Worm (Caenorhabditis elegans) whole organism, L4 larva: ENCODE measurements around the gene ttr-32.

Source experiments
- T20F7.1 ChIP-seq: fragments of 200-800 bp; sonication (Bioruptor generic); optimal IDR thresholded peaks from 2 replicates; lab custom pipeline; 2018; ENCODE audit warnings: mild to moderate bottlenecking, missing genetic modification characterization, missing compliant biosample characterization
- egl-27 ChIP-seq: sonication (generic microtip); optimal IDR thresholded peaks from 3 replicates; lab custom pipeline; 2017; ENCODE audit warnings: missing biosample characterization, missing genetic modification reagents, missing genetic modification characterization
- fkh-10 ChIP-seq: fragments of 150-350 bp; optimal IDR thresholded peaks from 2 replicates; lab custom pipeline; 2014; ENCODE audit warnings: missing biosample characterization, missing genetic modification reagents, missing genetic modification characterization
- fos-1 ChIP-seq: fragments of 150-350 bp; optimal IDR thresholded peaks from 2 replicates; lab custom pipeline; 2014; ENCODE audit warnings: missing biosample characterization, missing genetic modification characterization
- hlh-11 ChIP-seq: fragments of 200-800 bp; sonication (Bioruptor generic); optimal IDR thresholded peaks from 2 replicates; lab custom pipeline; 2018; ENCODE audit warnings: mild to moderate bottlenecking, missing genetic modification characterization, missing compliant biosample characterization
- lsy-2 ChIP-seq, 2 experiments: fragments of 150-350 bp in 1 of 2; sonication (generic microtip) in 1 of 2; optimal IDR thresholded peaks; 2 replicates each; lab custom pipeline; 2014 to 2017; ENCODE audit warnings: missing biosample characterization in 2 of 2, missing genetic modification characterization in 2 of 2
- unc-39 ChIP-seq: sonication (generic microtip); optimal IDR thresholded peaks from 2 replicates; lab custom pipeline; 2017; ENCODE audit warnings: missing biosample characterization, missing genetic modification characterization
- zip-2 ChIP-seq: fragments of 150-350 bp; optimal IDR thresholded peaks from 2 replicates; lab custom pipeline; 2014; ENCODE audit warnings: missing biosample characterization, missing genetic modification characterization

DNA sequence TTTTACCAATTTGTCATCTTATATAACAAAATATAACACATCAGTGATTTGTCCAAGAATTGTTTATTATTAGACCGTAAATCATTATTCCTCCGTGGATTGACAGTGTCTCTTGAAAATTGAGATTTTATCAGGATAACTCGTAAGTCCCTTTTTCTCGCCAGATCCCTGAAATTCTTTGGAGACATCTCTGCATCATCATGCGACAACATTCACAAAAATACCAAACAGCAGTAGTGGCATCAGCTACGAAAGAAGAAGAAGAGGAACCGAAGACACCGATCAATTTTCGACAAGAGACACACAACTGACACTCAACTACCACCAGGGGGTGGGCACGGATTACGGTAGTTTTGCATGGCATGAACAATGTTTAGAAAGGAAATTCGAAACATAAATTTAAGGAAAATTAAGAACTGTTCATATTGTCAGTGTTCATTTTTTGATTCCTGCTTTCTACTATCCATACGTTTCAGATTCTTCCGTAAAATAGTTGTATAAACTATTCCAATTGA lies 41.3 kb upstream of the ttr-32 start:
- no peak for TF ChIP-seq egl-27 (tag; lab: Kevin White, UChicago)
- TF ChIP-seq unc-39 (tag; lab: Kevin White, UChicago) = no peak
- no peak for TF ChIP-seq zip-2
- TF ChIP-seq fos-1 (tag; lab: Kevin White, UChicago) = no peak
- TF ChIP-seq hlh-11 (tag; lab: Kevin White, UChicago) = no peak
- TF ChIP-seq T20F7.1 = no peak
- peak; percentile 40 to 76 for TF ChIP-seq lsy-2 (tag; optimal IDR thresholded peaks at IDR 0.05; lab: Kevin White, UChicago)
- TF ChIP-seq fkh-10 (GFP tag; lab: Kevin White, UChicago) = no peak
